Fruit fly (Drosophila melanogaster): Measurements from ENCODE around the gene Pbp95.
A peak's percentile ranks its signal among the peaks of the same experiment; 100 is the strongest.

Pbp95 gene

dm6 chr3R:7972179-7972578 lies 41.4 kb upstream of the Pbp95 start:
- TF ChIP-seq CG3919 (GFP tag; optimal IDR thresholded peaks at IDR 0.05) (no peak), dac (GFP tag; optimal IDR thresholded peaks at IDR 0.05) (no peak), fkh (GFP tag; optimal IDR thresholded peaks at IDR 0.05) (no peak), CG34406 (GFP tag; optimal IDR thresholded peaks at IDR 0.05) (no peak), Eip75B (GFP tag; optimal IDR thresholded peaks at IDR 0.05) (no peak), fd85E (GFP tag; optimal IDR thresholded peaks at IDR 0.05) (no peak)

- TF ChIP-seq Eip75B (GFP tag; optimal IDR thresholded peaks at IDR 0.05), result no peak
- TF ChIP-seq CG31627 (GFP tag; optimal IDR thresholded peaks at IDR 0.05), result no peak
- no peak for TF ChIP-seq spab (GFP tag; optimal IDR thresholded peaks at IDR 0.05)
- TF ChIP-seq dsx (GFP tag; optimal IDR thresholded peaks at IDR 0.05; ENCODE audit: poor library complexity, severe bottlenecking), result peak; percentile 87
- TF ChIP-seq Hr38 (GFP tag; optimal IDR thresholded peaks at IDR 0.05), result no peak
- no peak for TF ChIP-seq CG9139 (GFP tag; optimal IDR thresholded peaks at IDR 0.05)
- no peak for TF ChIP-seq Eip93F (GFP tag; optimal IDR thresholded peaks at IDR 0.05)
- TF ChIP-seq Sox102F (GFP tag; optimal IDR thresholded peaks at IDR 0.05), result no peak
- TF ChIP-seq fd85E (GFP tag; optimal IDR thresholded peaks at IDR 0.05), result no peak
- no peak for TF ChIP-seq Hr4 (GFP tag; optimal IDR thresholded peaks at IDR 0.05)
- TF ChIP-seq CG10669 (GFP tag; optimal IDR thresholded peaks at IDR 0.05), result no peak
- no peak for TF ChIP-seq svp (GFP tag)
- TF ChIP-seq Eip78C (GFP tag), result peak; percentile 6
- no peak for TF ChIP-seq eg (GFP tag; IDR thresholded peaks at IDR 0.05)
- no peak for TF ChIP-seq CG32006 (GFP tag; optimal IDR thresholded peaks at IDR 0.05)
Measured at dm6 chr3R:7973049-7973448, 40.5 kb upstream of the Pbp95 start.

- TF ChIP-seq CG6163 (GFP tag; IDR thresholded peaks at IDR 0.05) (0 out of 3 replicates have a peak, but pooled peaks have one; percentile 34), Gug (GFP tag; IDR thresholded peaks at IDR 0.05) (peak; percentile 54), CG11294 (GFP tag; IDR thresholded peaks at IDR 0.05) (peak; percentile 54; the same call in 1 of the 2 replicates), eg (GFP tag; IDR thresholded peaks at IDR 0.05) (peak; percentile 86; the same call in 2 of the 3 replicates)
Measured at dm6 chr3R:7973906-7974305, 39.7 kb upstream of the Pbp95 start.

- no peak for TF ChIP-seq CG6808 (GFP tag; optimal IDR thresholded peaks at IDR 0.05)
- no peak for TF ChIP-seq CG16779 (tag; optimal IDR thresholded peaks at IDR 0.05)
- no peak for TF ChIP-seq fd85E (GFP tag; optimal IDR thresholded peaks at IDR 0.05)
- TF ChIP-seq CG8119 (GFP tag; IDR thresholded peaks at IDR 0.05), result no peak
- TF ChIP-seq Lpt (GFP tag; optimal IDR thresholded peaks at IDR 0.05), result no peak
- no peak for TF ChIP-seq acj6 (GFP tag; optimal IDR thresholded peaks at IDR 0.05)
- TF ChIP-seq OdsH (GFP tag; optimal IDR thresholded peaks at IDR 0.05), result no peak
- no peak for TF ChIP-seq CG6854 (GFP tag; optimal IDR thresholded peaks at IDR 0.05)
- TF ChIP-seq CG15336 (GFP tag; IDR thresholded peaks at IDR 0.05), result no peak
- TF ChIP-seq CG6276 (GFP tag; optimal IDR thresholded peaks at IDR 0.05), result peak; percentile 0
- TF ChIP-seq net (GFP tag; optimal IDR thresholded peaks at IDR 0.05), result no peak
- TF ChIP-seq Sox14 (GFP tag; optimal IDR thresholded peaks at IDR 0.05), result peak; percentile 55
- no peak for TF ChIP-seq Hr38 (GFP tag; optimal IDR thresholded peaks at IDR 0.05)
- no peak for TF ChIP-seq dac (GFP tag; optimal IDR thresholded peaks at IDR 0.05)
- no peak for TF ChIP-seq CG10669 (GFP tag; optimal IDR thresholded peaks at IDR 0.05)
- TF ChIP-seq Eip78C (GFP tag), result peak; percentile 36
- no peak for TF ChIP-seq CG8319 (GFP tag; optimal IDR thresholded peaks at IDR 0.05)
- peak; percentile 83 for TF ChIP-seq svp (GFP tag)
- no peak for TF ChIP-seq CG7368 (GFP tag; optimal IDR thresholded peaks at IDR 0.05)
- TF ChIP-seq cyc (GFP tag; optimal IDR thresholded peaks at IDR 0.05), result no peak
- TF ChIP-seq CG6163 (GFP tag; IDR thresholded peaks at IDR 0.05), result no peak
- TF ChIP-seq fkh (GFP tag; optimal IDR thresholded peaks at IDR 0.05), result no peak
- no peak for TF ChIP-seq ss (GFP tag; optimal IDR thresholded peaks at IDR 0.05)
- TF ChIP-seq CG8632 (GFP tag; optimal IDR thresholded peaks at IDR 0.05), result no peak
- TF ChIP-seq eg (GFP tag; IDR thresholded peaks at IDR 0.05), result no peak
- TF ChIP-seq vri (GFP tag; optimal IDR thresholded peaks at IDR 0.05), result peak; percentile 88
- TF ChIP-seq CG6792 (GFP tag; optimal IDR thresholded peaks at IDR 0.05), result no peak
- TF ChIP-seq pdm3 (GFP tag; optimal IDR thresholded peaks at IDR 0.05), result no peak
- TF ChIP-seq CG34406 (GFP tag; optimal IDR thresholded peaks at IDR 0.05), result no peak
- TF ChIP-seq Ets21C (GFP tag; optimal IDR thresholded peaks at IDR 0.05), result no peak
- TF ChIP-seq spab (GFP tag; optimal IDR thresholded peaks at IDR 0.05), result no peak
- TF ChIP-seq achi (GFP tag; optimal IDR thresholded peaks at IDR 0.05), result no peak
- TF ChIP-seq Smox (GFP tag; optimal IDR thresholded peaks at IDR 0.05), result peak; percentile 12
Measured at dm6 chr3R:7977011-7977925, 36.3 kb upstream of the Pbp95 start.
